Worm (Caenorhabditis elegans): ENCODE measurements around the gene osm-3.

The osm-3 gene

ce11 chrIV:3833778-3834177 is 32.9 kb upstream of the osm-3 start:
- no peak for TF ChIP-seq ceh-31 (tag; optimal IDR thresholded peaks at IDR 0.05)
- TF ChIP-seq lin-11 (tag; optimal IDR thresholded peaks at IDR 0.05), result no peak
- no peak for TF ChIP-seq tbx-7 (tag; optimal IDR thresholded peaks at IDR 0.05)
- TF ChIP-seq pros-1 (tag; optimal IDR thresholded peaks at IDR 0.05), result no peak
- no peak for TF ChIP-seq ceh-24 (tag; optimal IDR thresholded peaks at IDR 0.05)
- no peak for TF ChIP-seq fkh-6 (tag; optimal IDR thresholded peaks at IDR 0.05)
- TF ChIP-seq ceh-18 (tag; optimal IDR thresholded peaks at IDR 0.05), result no peak
- TF ChIP-seq ceh-2 (tag; optimal IDR thresholded peaks at IDR 0.05), result no peak

DNA sequence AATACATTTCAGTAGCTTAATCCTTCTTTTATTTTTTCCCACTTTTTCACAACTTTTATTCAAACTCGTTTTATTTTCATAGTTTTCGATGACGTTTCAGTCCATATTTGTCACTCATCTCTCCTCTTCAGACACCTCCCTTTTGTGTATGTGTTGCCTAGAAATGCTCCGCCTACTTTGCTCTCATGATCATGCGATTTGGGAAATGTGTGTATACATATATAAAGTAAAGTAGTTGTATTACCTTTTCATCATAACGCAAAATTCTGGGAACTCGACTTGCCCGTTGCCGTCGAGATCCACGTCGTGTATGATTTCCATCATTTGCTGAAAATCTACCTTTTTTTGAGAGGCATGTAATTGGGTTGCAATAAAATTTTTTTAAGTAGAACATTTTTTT is 31.2 kb upstream of the osm-3 start:
- TF ChIP-seq hlh-8 (tag; optimal IDR thresholded peaks at IDR 0.05) (no peak), ref-2 (tag; optimal IDR thresholded peaks at IDR 0.05) (no peak), gmeb-2 (tag; optimal IDR thresholded peaks at IDR 0.05) (no peak), npax-4 (tag; optimal IDR thresholded peaks at IDR 0.05) (no peak), pha-4 (tag; optimal IDR thresholded peaks at IDR 0.05) (no peak), ceh-30 (tag; optimal IDR thresholded peaks at IDR 0.05) (no peak), pqm-1 (tag; optimal IDR thresholded peaks at IDR 0.05) (no peak), ceh-22 (tag; optimal IDR thresholded peaks at IDR 0.05) (no peak), eyg-1 (tag; optimal IDR thresholded peaks at IDR 0.05) (no peak), pag-3 (tag; optimal IDR thresholded peaks at IDR 0.05; ENCODE audit: borderline replicate concordance) (no peak), nfya-1 (tag; optimal IDR thresholded peaks at IDR 0.05) (no peak), mec-3 (tag; optimal IDR thresholded peaks at IDR 0.05; ENCODE audit: borderline replicate concordance) (no peak), pax-1 (tag; optimal IDR thresholded peaks at IDR 0.05) (no peak), ceh-6 (GFP tag; optimal IDR thresholded peaks at IDR 0.05) (no peak), C38D4.7 (GFP tag; optimal IDR thresholded peaks at IDR 0.05) (no peak), ama-1 (optimal IDR thresholded peaks at IDR 0.05) (no peak), sox-2 (GFP tag; IDR thresholded peaks at IDR 0.05) (no peak), fax-1 (tag; optimal IDR thresholded peaks at IDR 0.05) (no peak), elt-4 (tag; optimal IDR thresholded peaks at IDR 0.05) (no peak), hlh-30 (tag; optimal IDR thresholded peaks at IDR 0.05; ENCODE audit: insufficient read depth) (no peak)

DNA sequence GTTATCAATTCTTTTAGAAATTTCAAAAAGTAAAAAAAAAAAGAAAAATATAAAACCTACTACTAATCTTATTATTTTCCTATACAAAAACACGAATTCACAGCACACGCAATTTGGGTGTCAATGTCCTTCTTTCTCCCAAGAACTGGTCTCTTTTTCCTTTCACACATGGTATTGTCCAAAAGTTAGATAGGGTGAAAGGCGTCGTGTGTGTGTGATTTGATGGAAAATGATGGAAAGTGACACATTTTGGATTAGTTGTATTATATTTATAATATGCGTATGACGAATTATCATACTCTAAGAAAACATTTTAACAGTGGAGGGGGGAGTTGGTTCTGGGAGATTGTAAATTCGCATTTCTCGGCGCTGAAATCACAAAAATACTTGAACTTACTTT is 26.9 kb upstream of the osm-3 start:
- TF ChIP-seq pag-3 (tag; optimal IDR thresholded peaks at IDR 0.05; ENCODE audit: borderline replicate concordance), result no peak
- TF ChIP-seq ceh-34 (tag; optimal IDR thresholded peaks at IDR 0.05), result no peak
- no peak for TF ChIP-seq odd-2 (tag; optimal IDR thresholded peaks at IDR 0.05)
- TF ChIP-seq ceh-6 (GFP tag; optimal IDR thresholded peaks at IDR 0.05), result no peak
- TF ChIP-seq hlh-30 (tag; optimal IDR thresholded peaks at IDR 0.05; ENCODE audit: insufficient read depth), result no peak
- TF ChIP-seq sdc-2 (tag; optimal IDR thresholded peaks at IDR 0.05), result no peak
- TF ChIP-seq pha-2 (tag; optimal IDR thresholded peaks at IDR 0.05), result no peak
- TF ChIP-seq tbx-7 (tag; optimal IDR thresholded peaks at IDR 0.05), result no peak
- no peak for TF ChIP-seq K09A11.1 (tag; optimal IDR thresholded peaks at IDR 0.05; ENCODE audit: insufficient read depth)
- TF ChIP-seq ceh-31 (tag; optimal IDR thresholded peaks at IDR 0.05), result no peak
- TF ChIP-seq rnt-1 (tag; optimal IDR thresholded peaks at IDR 0.05), result no peak
- no peak for TF ChIP-seq madf-2 (tag; optimal IDR thresholded peaks at IDR 0.05)
- TF ChIP-seq ceh-45 (GFP tag; IDR thresholded peaks at IDR 0.05), result no peak
- TF ChIP-seq ceh-18 (tag; optimal IDR thresholded peaks at IDR 0.05), result no peak
- TF ChIP-seq fkh-6 (tag; optimal IDR thresholded peaks at IDR 0.05), result no peak
- TF ChIP-seq sox-4 (tag; optimal IDR thresholded peaks at IDR 0.05), result no peak
- TF ChIP-seq nfya-1 (tag; optimal IDR thresholded peaks at IDR 0.05), result no peak
- TF ChIP-seq pros-1 (tag; optimal IDR thresholded peaks at IDR 0.05), result no peak
- TF ChIP-seq C38D4.7 (GFP tag; optimal IDR thresholded peaks at IDR 0.05), result no peak
- TF ChIP-seq ztf-16 (tag; optimal IDR thresholded peaks at IDR 0.05), result no peak

DNA sequence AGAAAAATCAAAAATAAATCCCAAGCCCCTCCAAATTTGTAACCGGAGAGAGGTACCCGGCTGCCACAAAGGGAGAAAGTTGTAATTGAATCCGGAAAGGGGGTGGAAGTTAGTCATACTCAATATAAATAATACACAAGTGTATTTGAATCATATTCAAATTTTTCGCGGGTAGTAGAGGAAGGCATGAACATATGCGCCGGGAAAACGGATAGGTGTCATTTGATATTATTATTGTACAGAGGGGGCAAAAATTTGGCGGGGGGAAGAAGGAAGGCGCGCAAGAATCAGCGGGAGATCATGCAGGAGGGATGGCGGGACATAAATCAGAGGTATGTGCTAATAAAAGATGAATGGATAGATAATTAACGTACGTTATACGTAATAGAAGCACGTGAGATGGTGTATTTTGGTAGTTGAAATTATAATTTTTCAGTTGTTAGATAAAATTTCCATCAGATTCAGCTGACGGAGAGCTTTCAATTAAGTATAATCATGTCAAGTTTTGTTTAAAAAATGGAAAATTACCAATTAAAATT is 25.8 kb upstream of the osm-3 start, which contains the start of gene F28F9.3:
Gene F28F9.3, plus strand, starts transcription at position 301 of the 539 bp plus-strand sequence.
- TF ChIP-seq ref-2 (tag; optimal IDR thresholded peaks at IDR 0.05) (peak; percentile 45), fkh-6 (tag; optimal IDR thresholded peaks at IDR 0.05) (no peak), ceh-34 (tag; optimal IDR thresholded peaks at IDR 0.05) (peak; percentile 64), ceh-19 (GFP tag; optimal IDR thresholded peaks at IDR 0.05) (peak; percentile 59)
